Fruit fly (Drosophila melanogaster) whole organism, embryonic: ENCODE data around the gene CG34265.
A peak's percentile ranks its signal among the peaks of the same experiment; 100 is the strongest.

Source experiments
- CG10209 ChIP-seq: fragments of 200-800 bp; sonication (Bioruptor generic); optimal IDR thresholded peaks from 3 replicates; lab custom pipeline; 2017; ENCODE audit warnings: missing biosample characterization, mild to moderate bottlenecking, missing genetic modification characterization, missing genetic modification reagents
- CG12071 ChIP-seq: fragments of 200-800 bp; sonication (Bioruptor generic); optimal IDR thresholded peaks from 3 replicates; lab custom pipeline; 2018; ENCODE audit warnings: missing biosample characterization, mild to moderate bottlenecking, missing genetic modification characterization
- CG2202 ChIP-seq: fragments of 200-800 bp; sonication (Bioruptor generic); optimal IDR thresholded peaks from 2 replicates; lab custom pipeline; 2018; ENCODE audit warnings: missing biosample characterization, mild to moderate bottlenecking, missing genetic modification characterization
- CG5180 ChIP-seq: fragments of 200-800 bp; sonication (Bioruptor generic); optimal IDR thresholded peaks from 3 replicates; lab custom pipeline; 2017; ENCODE audit warnings: missing biosample characterization, missing genetic modification characterization, mild to moderate bottlenecking, moderate library complexity, missing genetic modification reagents
- NK7.1 ChIP-seq: fragments of 200-800 bp; sonication (Bioruptor generic); optimal IDR thresholded peaks from 3 replicates; lab custom pipeline; 2016; ENCODE audit warnings: missing biosample characterization, missing genetic modification characterization
- Tbp ChIP-seq: fragments of >200 bp; optimal IDR thresholded peaks from 2 replicates; lab custom pipeline; 2018; ENCODE audit warnings: missing biosample characterization, missing genetic modification characterization
- disco-r ChIP-seq: fragments of 200-800 bp; sonication (Bioruptor generic); optimal IDR thresholded peaks from 2 replicates; lab custom pipeline; 2016; ENCODE audit warnings: missing biosample characterization, missing genetic modification characterization
- zf30C ChIP-seq: fragments of 200-800 bp; sonication (Bioruptor generic); optimal IDR thresholded peaks from 3 replicates; lab custom pipeline; 2018; ENCODE audit warnings: missing biosample characterization, mild to moderate bottlenecking, missing genetic modification characterization

- peak; percentile 92 for TF ChIP-seq CG10209 (GFP tag; lab: Kevin White, UChicago)
- TF ChIP-seq CG2202 (tag; lab: Kevin White, UChicago): peak; percentile 79
- TF ChIP-seq CG12071: peak; percentile 89
- TF ChIP-seq Tbp (GFP tag; lab: Kevin White, UChicago): no peak
- peak; percentile 75 for TF ChIP-seq disco-r (GFP tag; lab: Kevin White, UChicago)
- peak; percentile 86 for TF ChIP-seq CG5180 (GFP tag; lab: Kevin White, UChicago)
- TF ChIP-seq zf30C (GFP tag; lab: Kevin White, UChicago): peak; percentile 89
- peak; percentile 90 for TF ChIP-seq NK7.1
Observed at dm6 chr3L:3301171-3301738, 33.0 kb downstream of the CG34265 start.
